Fruit fly (Drosophila melanogaster) whole organism, prepupa: ENCODE measurements around the gene L2HGDH.
A peak's percentile ranks its signal among the peaks of the same experiment; 100 is the strongest.

ENCODE experiments used
- Blimp-1 ChIP-seq: fragments of 200-800 bp; sonication (Bioruptor generic); optimal IDR thresholded peaks from 3 replicates; lab custom pipeline; 2017; ENCODE audit warnings: missing biosample characterization, missing genetic modification characterization, mild to moderate bottlenecking, moderate library complexity, missing genetic modification reagents
- CG10631 ChIP-seq: fragments of 200-800 bp; sonication (Bioruptor generic); optimal IDR thresholded peaks from 2 replicates; lab custom pipeline; 2016; ENCODE audit warnings: missing biosample characterization, missing genetic modification characterization
- CG10669 ChIP-seq: fragments of 200-800 bp; sonication (Bioruptor generic); optimal IDR thresholded peaks from 3 replicates; lab custom pipeline; 2018; ENCODE audit warnings: missing biosample characterization, mild to moderate bottlenecking, missing genetic modification characterization, moderate library complexity
- CG11294 ChIP-seq: fragments of 200-800 bp; sonication (Bioruptor generic); IDR thresholded peaks from 2 replicates; pipeline ENCODE4 v1.3.6; 2022; ENCODE audit warnings: missing biosample characterization, missing genetic modification characterization
- CG11762 ChIP-seq: fragments of 200-800 bp; sonication (Bioruptor generic); optimal IDR thresholded peaks from 3 replicates; lab custom pipeline; 2016; ENCODE audit warnings: missing biosample characterization, missing genetic modification characterization; ENCODE audit not compliant: insufficient read depth
- CG11902 ChIP-seq: fragments of 200-800 bp; sonication (Bioruptor generic); optimal IDR thresholded peaks from 3 replicates; lab custom pipeline; 2016; ENCODE audit warnings: missing biosample characterization, missing genetic modification characterization
- CG1621 ChIP-seq: fragments of 200-800 bp; sonication (Bioruptor generic); optimal IDR thresholded peaks from 3 replicates; lab custom pipeline; 2018; ENCODE audit warnings: missing biosample characterization, mild to moderate bottlenecking, missing genetic modification characterization
- CG3032 ChIP-seq: fragments of 200-800 bp; optimal IDR thresholded peaks from 2 replicates; lab custom pipeline; 2019; ENCODE audit warnings: missing biosample characterization, mild to moderate bottlenecking, missing genetic modification characterization, moderate library complexity
- CG31627 ChIP-seq: fragments of 200-800 bp; sonication (Bioruptor generic); optimal IDR thresholded peaks from 3 replicates; lab custom pipeline; 2016; ENCODE audit warnings: missing biosample characterization, missing genetic modification characterization
- CG34406 ChIP-seq: fragments of 200-800 bp; sonication (Bioruptor generic); optimal IDR thresholded peaks from 3 replicates; lab custom pipeline; 2016; ENCODE audit warnings: missing biosample characterization, missing genetic modification characterization
- CG4318 ChIP-seq: fragments of 200-800 bp; sonication (Bioruptor generic); optimal IDR thresholded peaks from 3 replicates; lab custom pipeline; 2017; ENCODE audit warnings: missing biosample characterization, mild to moderate bottlenecking, missing genetic modification characterization
- CG6276 ChIP-seq: fragments of 200-800 bp; sonication (Bioruptor generic); optimal IDR thresholded peaks from 2 replicates; lab custom pipeline; 2017; ENCODE audit warnings: missing biosample characterization, mild to moderate bottlenecking, missing genetic modification characterization
- CG6792 ChIP-seq: fragments of 200-800 bp; sonication (Bioruptor generic); optimal IDR thresholded peaks from 3 replicates; lab custom pipeline; 2016; ENCODE audit warnings: missing biosample characterization, missing genetic modification characterization
- CG6808 ChIP-seq: fragments of 200-800 bp; sonication (Bioruptor generic); optimal IDR thresholded peaks from 3 replicates; lab custom pipeline; 2017; ENCODE audit warnings: missing biosample characterization, missing genetic modification characterization, mild to moderate bottlenecking, moderate library complexity, missing genetic modification reagents
- CG6854 ChIP-seq: fragments of 200-800 bp; sonication (Bioruptor generic); optimal IDR thresholded peaks from 2 replicates; lab custom pipeline; 2017; ENCODE audit warnings: missing biosample characterization, mild to moderate bottlenecking, missing genetic modification characterization
- CG7368 ChIP-seq: fragments of 200-800 bp; sonication (Bioruptor generic); optimal IDR thresholded peaks from 3 replicates; lab custom pipeline; 2016; ENCODE audit warnings: missing biosample characterization, missing genetic modification characterization
- CG8119 ChIP-seq: fragments of 200-800 bp; sonication (Bioruptor generic); IDR thresholded peaks from 3 replicates; pipeline ENCODE4 v1.3.6; 2022; ENCODE audit warnings: missing biosample characterization, missing genetic modification characterization
- CG8632 ChIP-seq: fragments of 200-800 bp; sonication (Bioruptor generic); optimal IDR thresholded peaks from 3 replicates; lab custom pipeline; 2016; ENCODE audit warnings: missing biosample characterization, missing genetic modification characterization
- CG9139 ChIP-seq: fragments of 200-800 bp; sonication (Bioruptor generic); optimal IDR thresholded peaks from 3 replicates; lab custom pipeline; 2017; ENCODE audit warnings: missing biosample characterization, mild to moderate bottlenecking, missing genetic modification characterization
- Eip78C ChIP-seq: fragments of 200-800 bp; sonication (Bioruptor generic); peaks from one replicate; lab custom pipeline; 2016; ENCODE audit warnings: missing biosample characterization, missing genetic modification characterization
- Eip93F ChIP-seq: fragments of 200-800 bp; sonication (Bioruptor generic); optimal IDR thresholded peaks from 2 replicates; lab custom pipeline; 2016; ENCODE audit warnings: missing biosample characterization, mild to moderate bottlenecking, missing genetic modification characterization
- Ets21C ChIP-seq: fragments of 200-800 bp; sonication (Bioruptor generic); optimal IDR thresholded peaks from 3 replicates; lab custom pipeline; 2016; ENCODE audit warnings: missing biosample characterization, missing genetic modification characterization
- Ets96B ChIP-seq: fragments of 200-800 bp; optimal IDR thresholded peaks from 2 replicates; lab custom pipeline; 2019; ENCODE audit warnings: missing biosample characterization, mild to moderate bottlenecking, missing genetic modification characterization, moderate library complexity
- Gug ChIP-seq: fragments of 200-800 bp; sonication (Bioruptor generic); IDR thresholded peaks from 2 replicates; pipeline ENCODE4 v1.3.6; 2022; ENCODE audit warnings: missing biosample characterization, missing genetic modification characterization
- Hr38 ChIP-seq: sonication (Bioruptor generic); optimal IDR thresholded peaks from 2 replicates; lab custom pipeline; 2016; ENCODE audit warnings: missing biosample characterization, missing genetic modification characterization
- Hr4 ChIP-seq: fragments of 200-800 bp; sonication (Bioruptor generic); optimal IDR thresholded peaks from 3 replicates; lab custom pipeline; 2016; ENCODE audit warnings: missing biosample characterization, missing genetic modification characterization
- Lpt ChIP-seq: fragments of 200-800 bp; sonication (Bioruptor generic); optimal IDR thresholded peaks from 3 replicates; lab custom pipeline; 2016; ENCODE audit warnings: missing biosample characterization, missing genetic modification characterization
- OdsH ChIP-seq: fragments of 200-800 bp; sonication (Bioruptor generic); optimal IDR thresholded peaks from 3 replicates; lab custom pipeline; 2016; ENCODE audit warnings: missing biosample characterization, missing genetic modification characterization
- Sox14 ChIP-seq: fragments of 200-800 bp; sonication (Bioruptor generic); optimal IDR thresholded peaks from 3 replicates; lab custom pipeline; 2016; ENCODE audit warnings: missing biosample characterization, missing genetic modification characterization
- Sox15 ChIP-seq: fragments of 200-800 bp; sonication (Bioruptor generic); optimal IDR thresholded peaks from 3 replicates; lab custom pipeline; 2016; ENCODE audit warnings: missing biosample characterization, missing genetic modification characterization
- achi ChIP-seq: fragments of 200-800 bp; sonication (Bioruptor generic); optimal IDR thresholded peaks from 3 replicates; lab custom pipeline; 2016; ENCODE audit warnings: missing biosample characterization, missing genetic modification characterization
- dsx ChIP-seq: fragments of 200-800 bp; optimal IDR thresholded peaks from 3 replicates; lab custom pipeline; 2019; ENCODE audit warnings: missing biosample characterization, mild to moderate bottlenecking, missing genetic modification characterization, moderate library complexity; ENCODE audit not compliant: poor library complexity, severe bottlenecking
- esn ChIP-seq: fragments of 200-800 bp; sonication (Bioruptor generic); optimal IDR thresholded peaks from 2 replicates; lab custom pipeline; 2016; ENCODE audit warnings: missing biosample characterization, mild to moderate bottlenecking, missing genetic modification characterization, moderate library complexity
- fkh ChIP-seq: fragments of 200-800 bp; sonication (Bioruptor generic); optimal IDR thresholded peaks from 3 replicates; lab custom pipeline; 2017; ENCODE audit warnings: missing biosample characterization, mild to moderate bottlenecking, missing genetic modification characterization, moderate library complexity
- lz ChIP-seq: fragments of 200-800 bp; sonication (Bioruptor generic); optimal IDR thresholded peaks from 3 replicates; lab custom pipeline; 2016; ENCODE audit warnings: missing biosample characterization, missing genetic modification characterization
- net ChIP-seq: fragments of 200-800 bp; sonication (Bioruptor generic); optimal IDR thresholded peaks from 3 replicates; lab custom pipeline; 2016; ENCODE audit warnings: missing biosample characterization, missing genetic modification characterization
- pdm3 ChIP-seq: fragments of 200-800 bp; sonication (Bioruptor generic); optimal IDR thresholded peaks from 3 replicates; lab custom pipeline; 2016; ENCODE audit warnings: missing biosample characterization, missing genetic modification characterization
- spab ChIP-seq: fragments of 200-800 bp; sonication (Bioruptor generic); optimal IDR thresholded peaks from 2 replicates; lab custom pipeline; 2017; ENCODE audit warnings: missing biosample characterization, mild to moderate bottlenecking, missing genetic modification characterization, missing genetic modification reagents
- ss ChIP-seq, 2 experiments: fragments of 200-800 bp; sonication (Bioruptor generic); optimal IDR thresholded peaks; 2 replicates in 1 of 2; 3 replicates in 1 of 2; lab custom pipeline; 2017 to 2018; ENCODE audit warnings: mild to moderate bottlenecking in 2 of 2, missing biosample characterization in 2 of 2, missing genetic modification characterization in 2 of 2, moderate library complexity in 1 of 2
- svp ChIP-seq: fragments of 200-800 bp; sonication (Bioruptor generic); peaks from one replicate; lab custom pipeline; 2016; ENCODE audit warnings: missing biosample characterization, missing genetic modification characterization
- topi ChIP-seq: fragments of 200-800 bp; sonication (Bioruptor generic); optimal IDR thresholded peaks from 3 replicates; lab custom pipeline; 2016; ENCODE audit warnings: missing biosample characterization, missing genetic modification characterization

Gene L2HGDH

dm6 chr2L:19014032-19014880, 40.0 kb upstream of the L2HGDH start (continued):
- TF ChIP-seq CG8632 (GFP tag; lab: Kevin White, UChicago) (peak; percentile 44), CG11762 (GFP tag; lab: Kevin White, UChicago) (peak; percentile 28), topi (GFP tag; lab: Kevin White, UChicago) (peak; percentile 34), CG9139 (peak; percentile 33), CG3032 (peak; percentile 66), Hr4 (GFP tag; lab: Kevin White, UChicago) (peak; percentile 39), Gug (no peak), OdsH (peak; percentile 52), dsx (GFP tag; lab: Kevin White, UChicago) (peak; percentile 61), net (GFP tag; lab: Kevin White, UChicago) (no peak), CG6792 (GFP tag; lab: Kevin White, UChicago) (peak; percentile 29), Sox14 (no peak), Ets96B (tag; lab: Kevin White, UChicago) (peak; percentile 62), Ets21C (no peak), Blimp-1 (GFP tag; lab: Kevin White, UChicago) (no peak), Eip93F (GFP tag; lab: Kevin White, UChicago) (no peak), CG6276 (GFP tag; lab: Kevin White, UChicago) (peak; percentile 39), Eip78C (GFP tag; lab: Kevin White, UChicago) (peak; percentile 86), CG34406 (peak; percentile 19), CG8119 (peak; percentile 40; the same call in 1 of the 3 replicates), CG11294 (GFP tag; lab: Robert Waterston, UW) (no peak)
- TF ChIP-seq, all 60 proteins: peak for 38

- TF ChIP-seq dsx (GFP tag; lab: Kevin White, UChicago) (no peak), fkh (GFP tag; lab: Kevin White, UChicago) (no peak), svp (GFP tag; lab: Kevin White, UChicago) (peak; percentile 9)
These were observed 38.6 kb upstream of the L2HGDH start for dm6 chr2L:19012776-19013328.

dm6 chr2L:19011895-19012645, 37.8 kb upstream of the L2HGDH start:
- TF ChIP-seq esn (GFP tag; lab: Kevin White, UChicago) (peak; percentile 77), Ets21C (peak; percentile 61), spab (GFP tag; lab: Kevin White, UChicago) (peak; percentile 67), CG7368 (peak; percentile 63), Lpt (peak; percentile 8), CG6276 (GFP tag; lab: Kevin White, UChicago) (peak; percentile 57), CG4318 (GFP tag; lab: Kevin White, UChicago) (no peak), topi (GFP tag; lab: Kevin White, UChicago) (peak; percentile 69), CG11294 (GFP tag; lab: Robert Waterston, UW) (peak; percentile 71; the same call in 1 of the 2 replicates), CG10631 (GFP tag; lab: Kevin White, UChicago) (peak; percentile 73), CG6808 (peak; percentile 56), Ets96B (tag; lab: Kevin White, UChicago) (peak; percentile 78), CG11902 (GFP tag; lab: Kevin White, UChicago) (peak; percentile 66), Eip78C (GFP tag; lab: Kevin White, UChicago) (peak; percentile 88), Hr38 (GFP tag; lab: Kevin White, UChicago) (no peak), CG8632 (GFP tag; lab: Kevin White, UChicago) (peak; percentile 53), lz (GFP tag; lab: Kevin White, UChicago) (peak; percentile 80), pdm3 (GFP tag; lab: Kevin White, UChicago) (peak; percentile 72), achi (GFP tag; lab: Kevin White, UChicago) (peak; percentile 71), CG10669 (peak; percentile 77), CG1621 (tag; lab: Kevin White, UChicago) (peak; percentile 72), CG9139 (peak; percentile 30), dsx (GFP tag; lab: Kevin White, UChicago) (peak; percentile 70), svp (GFP tag; lab: Kevin White, UChicago) (peak; percentile 85), Hr4 (GFP tag; lab: Kevin White, UChicago) (peak; percentile 75), Sox15 (peak; percentile 62), CG31627 (GFP tag; lab: Kevin White, UChicago) (peak; percentile 79), CG6854 (GFP tag; lab: Kevin White, UChicago) (no peak), OdsH (peak; percentile 74), CG34406 (peak; percentile 60), Sox14 (peak; percentile 75), ss (GFP tag; optimal IDR thresholded peaks at IDR 0.05; lab: Kevin White, UChicago) (peak; percentile 44 to 72)
